Worm (Caenorhabditis elegans): ENCODE measurements around the gene B0238.12.

- TF ChIP-seq lin-15B (tag; optimal IDR thresholded peaks at IDR 0.05) (no peak), nhr-12 (tag; optimal IDR thresholded peaks at IDR 0.05) (no peak), ceh-82 (tag; optimal IDR thresholded peaks at IDR 0.05) (no peak), tbx-2 (tag; optimal IDR thresholded peaks at IDR 0.05) (no peak), snpc-4 (tag; optimal IDR thresholded peaks at IDR 0.05) (no peak), egl-27 (tag; optimal IDR thresholded peaks at IDR 0.05) (no peak), ztf-11 (tag; optimal IDR thresholded peaks at IDR 0.05) (no peak)
These were observed 26.2 kb upstream of the B0238.12 start, which contains the start of gene C52A10.3 for ce11 chrV:5239404-5239803.
